Worm (Caenorhabditis elegans): ENCODE data around the gene Y73C8C.3.

- TF ChIP-seq efl-1 (GFP tag; optimal IDR thresholded peaks at IDR 0.05), result no peak
- TF ChIP-seq mcd-1 (GFP tag; IDR thresholded peaks at IDR 0.05), result no peak
- no peak for TF ChIP-seq tbx-9 (tag; optimal IDR thresholded peaks at IDR 0.05; ENCODE audit: borderline replicate concordance)
- TF ChIP-seq F57A8.1 (GFP tag; optimal IDR thresholded peaks at IDR 0.05), result no peak
- TF ChIP-seq aptf-3 (GFP tag; IDR thresholded peaks at IDR 0.05), result no peak
Observed at ce11 chrV:3149910-3150428, 34.9 kb downstream of the Y73C8C.3 start.
